Worm (Caenorhabditis elegans): ENCODE measurements around the gene chhy-1.

DNA sequence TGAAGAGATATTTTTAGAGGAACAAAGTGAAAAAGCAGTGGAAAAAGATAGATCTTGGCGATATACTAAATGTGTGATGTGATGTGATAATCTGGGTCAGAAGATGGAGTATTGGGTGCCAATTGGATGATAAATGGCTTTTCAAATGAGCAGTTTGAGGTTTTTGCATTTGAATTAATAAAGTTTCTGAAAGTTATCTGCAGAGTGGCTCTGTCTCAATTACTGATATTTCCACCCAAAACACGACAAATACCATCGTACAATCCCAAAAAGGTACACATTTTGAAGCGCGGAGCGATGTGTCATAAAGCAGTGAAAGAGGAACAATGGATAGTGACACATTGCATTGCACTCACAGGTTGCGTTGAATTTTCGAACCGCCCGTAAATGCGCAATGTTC, 22.1 kb upstream of the chhy-1 start:
- TF ChIP-seq nhr-47 (tag; optimal IDR thresholded peaks at IDR 0.05) (no peak), aly-2 (tag; optimal IDR thresholded peaks at IDR 0.05) (no peak), snpc-4 (tag; optimal IDR thresholded peaks at IDR 0.05) (no peak), alr-1 (tag; optimal IDR thresholded peaks at IDR 0.05; ENCODE audit: borderline replicate concordance) (no peak), nhr-11 (tag; optimal IDR thresholded peaks at IDR 0.05) (no peak), ceh-63 (GFP tag; optimal IDR thresholded peaks at IDR 0.05) (no peak), zip-4 (GFP tag; optimal IDR thresholded peaks at IDR 0.05) (no peak), nhr-77 (tag; optimal IDR thresholded peaks at IDR 0.05) (no peak), elt-3 (tag; optimal IDR thresholded peaks at IDR 0.05) (no peak), mdl-1 (tag; optimal IDR thresholded peaks at IDR 0.05) (no peak), ama-1 (optimal IDR thresholded peaks at IDR 0.05) (no peak)

All from whole organism, L1 larva.